Fruit fly (Drosophila melanogaster): ENCODE measurements around the gene cana.

dm6 chr2L:11302507-11302906 lies 32.9 kb downstream of the cana start:
- no peak for TF ChIP-seq CG34367 (tag; optimal IDR thresholded peaks at IDR 0.05)
- no peak for TF ChIP-seq Ets98B (GFP tag; IDR thresholded peaks at IDR 0.05)
- no peak for TF ChIP-seq CG15710 (tag; optimal IDR thresholded peaks at IDR 0.05)
- no peak for TF ChIP-seq CG10348 (GFP tag; IDR thresholded peaks at IDR 0.05)
- TF ChIP-seq Pif1A (GFP tag; optimal IDR thresholded peaks at IDR 0.05) = no peak
- TF ChIP-seq CG8159 (tag; optimal IDR thresholded peaks at IDR 0.05) = no peak

Measured in whole organism, pupa.